Fruit fly (Drosophila melanogaster) whole organism, pupa: ENCODE data around the gene CG17124.

Experiments
- CG9948 ChIP-seq: fragments of 200-800 bp; sonication (Bioruptor generic); optimal IDR thresholded peaks from 2 replicates; lab custom pipeline; 2018; ENCODE audit warnings: missing biosample characterization, mild to moderate bottlenecking, missing genetic modification characterization, moderate library complexity
- D1 ChIP-seq: fragments of 200-800 bp; sonication (Bioruptor generic); optimal IDR thresholded peaks from 2 replicates; lab custom pipeline; 2018; ENCODE audit warnings: missing biosample characterization, mild to moderate bottlenecking, missing genetic modification characterization, moderate library complexity
- fd96Ca ChIP-seq: fragments of 200-800 bp; sonication (Bioruptor generic); IDR thresholded peaks from 3 replicates; pipeline ENCODE4 v1.3.6; 2022; ENCODE audit warnings: missing biosample characterization, missing genetic modification characterization

The CG17124 gene

dm6 chr2L:10697992-10698391 is 58.1 kb downstream of the CG17124 start, which contains the start of gene CG7300:
TSS of gene CG7300 (minus strand) at chr2L:10698043.
- TF ChIP-seq D1 (tag; lab: Kevin White, UChicago): no peak
- TF ChIP-seq CG9948 (tag; lab: Kevin White, UChicago): no peak
- no peak for TF ChIP-seq fd96Ca (GFP tag; lab: Robert Waterston, UW)
